Worm (Caenorhabditis elegans) whole organism, L1 larva: ENCODE data around the gene srg-41.
A peak's percentile ranks its signal among the peaks of the same experiment; 100 is the strongest.

Experiments
- C34B4.2 ChIP-seq: sonication (generic microtip); optimal IDR thresholded peaks from 2 replicates; lab custom pipeline; 2017; ENCODE audit warnings: mild to moderate bottlenecking, missing genetic modification characterization, missing compliant biosample characterization
- blmp-1 ChIP-seq: fragments of 150-350 bp; optimal IDR thresholded peaks from 2 replicates; lab custom pipeline; 2014; ENCODE audit warnings: missing biosample characterization, missing genetic modification characterization
- ceh-63 ChIP-seq: fragments of 200-800 bp; sonication (Bioruptor generic); optimal IDR thresholded peaks from 2 replicates; lab custom pipeline; 2018; ENCODE audit warnings: mild to moderate bottlenecking, missing genetic modification characterization, missing compliant biosample characterization
- ceh-82 ChIP-seq, 3 experiments: fragments of 150-350 bp in 1 of 3; sonication (generic microtip) in 2 of 3; optimal IDR thresholded peaks; 2 replicates each; lab custom pipeline; 2014 to 2017; ENCODE audit warnings: missing biosample characterization in 3 of 3, missing genetic modification characterization in 3 of 3
- ceh-88 ChIP-seq: fragments of 200-800 bp; sonication (Bioruptor generic); IDR thresholded peaks from 2 replicates; pipeline ENCODE4 v1.3.6; 2022; ENCODE audit warnings: missing genetic modification characterization, missing compliant biosample characterization
- dsc-1 ChIP-seq: sonication (generic microtip); optimal IDR thresholded peaks from 2 replicates; lab custom pipeline; 2016; ENCODE audit warnings: mild to moderate bottlenecking, missing genetic modification characterization, missing compliant biosample characterization
- efl-1 ChIP-seq, 4 experiments: fragments of 150-350 bp; optimal IDR thresholded peaks in 3 of 4; peaks in 1 of 4; 1 replicate in 1 of 4; 2 replicates in 3 of 4; lab custom pipeline; 2014; ENCODE audit warnings: missing biosample characterization in 2 of 4, missing genetic modification characterization in 2 of 4, missing genetic modification reagents in 2 of 4
- elt-2 ChIP-seq: sonication (generic microtip); optimal IDR thresholded peaks from 2 replicates; lab custom pipeline; 2016; ENCODE audit warnings: missing genetic modification characterization, mild to moderate bottlenecking, inconsistent platforms, missing compliant biosample characterization, missing genetic modification reagents
- elt-3 ChIP-seq, 6 experiments: fragments of 150-350 bp in 1 of 6; sonication (generic microtip); optimal IDR thresholded peaks; 2 replicates each; lab custom pipeline; 2017 to 2018; ENCODE audit warnings: missing biosample characterization in 6 of 6, missing genetic modification characterization in 6 of 6, inconsistent platforms in 1 of 6
- fkh-8 ChIP-seq: sonication (generic microtip); optimal IDR thresholded peaks from 2 replicates; lab custom pipeline; 2016; ENCODE audit warnings: mild to moderate bottlenecking, missing genetic modification characterization, missing compliant biosample characterization
- grh-1 ChIP-seq: fragments of 200-800 bp; sonication (Bioruptor generic); IDR thresholded peaks from 2 replicates; pipeline ENCODE4 v1.3.6; 2022; ENCODE audit warnings: missing genetic modification reagents, missing genetic modification characterization, missing compliant biosample characterization
- hlh-4 ChIP-seq: sonication (generic microtip); optimal IDR thresholded peaks from 2 replicates; lab custom pipeline; 2016; ENCODE audit warnings: mild to moderate bottlenecking, missing genetic modification characterization, missing compliant biosample characterization
- jun-1 ChIP-seq: fragments of 150-350 bp; optimal IDR thresholded peaks from 2 replicates; lab custom pipeline; 2014; ENCODE audit warnings: missing biosample characterization, missing genetic modification reagents, missing genetic modification characterization
- lin-13 ChIP-seq: fragments of 150-350 bp; optimal IDR thresholded peaks from 2 replicates; lab custom pipeline; 2014; ENCODE audit warnings: missing biosample characterization, missing genetic modification reagents, missing genetic modification characterization
- lin-14 ChIP-seq: fragments of 200-800 bp; sonication (Bioruptor generic); optimal IDR thresholded peaks from 2 replicates; lab custom pipeline; 2018; ENCODE audit warnings: mild to moderate bottlenecking, missing genetic modification characterization, moderate library complexity, missing compliant biosample characterization
- lin-35 ChIP-seq, 2 experiments: fragments of 150-350 bp; optimal IDR thresholded peaks; 2 replicates each; lab custom pipeline; 2014; ENCODE audit warnings: missing biosample characterization in 2 of 2, missing genetic modification characterization in 2 of 2, missing genetic modification reagents in 2 of 2
- lin-39 ChIP-seq: fragments of 150-350 bp; optimal IDR thresholded peaks from 2 replicates; lab custom pipeline; 2014; ENCODE audit warnings: missing biosample characterization, missing genetic modification reagents, missing genetic modification characterization
- lsy-2 ChIP-seq, 2 experiments: fragments of 150-350 bp; optimal IDR thresholded peaks; 2 replicates each; lab custom pipeline; 2014; ENCODE audit warnings: missing biosample characterization in 2 of 2, missing genetic modification characterization in 2 of 2
- mdl-1 ChIP-seq, 2 experiments: fragments of 150-350 bp; optimal IDR thresholded peaks; 2 replicates each; lab custom pipeline; 2014 to 2017; ENCODE audit warnings: missing biosample characterization in 2 of 2, missing genetic modification characterization in 2 of 2, inconsistent platforms in 1 of 2
- nhr-12 ChIP-seq: sonication (generic microtip); optimal IDR thresholded peaks from 2 replicates; lab custom pipeline; 2017; ENCODE audit warnings: missing biosample characterization, missing genetic modification characterization
- nhr-19 ChIP-seq: fragments of 200-800 bp; sonication (Bioruptor generic); conservative IDR thresholded peaks from 2 replicates; pipeline ENCODE4 v1.3.6; 2022; ENCODE audit warnings: missing genetic modification characterization, missing compliant biosample characterization
- nhr-20 ChIP-seq: sonication (generic microtip); optimal IDR thresholded peaks from 2 replicates; lab custom pipeline; 2016; ENCODE audit warnings: mild to moderate bottlenecking, missing genetic modification characterization, missing compliant biosample characterization
- nhr-237 ChIP-seq: fragments of 150-350 bp; optimal IDR thresholded peaks from 2 replicates; lab custom pipeline; 2014; ENCODE audit warnings: missing biosample characterization, missing genetic modification characterization
- nhr-28 ChIP-seq: fragments of 150-350 bp; optimal IDR thresholded peaks from 2 replicates; lab custom pipeline; 2014; ENCODE audit warnings: missing biosample characterization, missing genetic modification characterization
- nhr-47 ChIP-seq: sonication (generic microtip); optimal IDR thresholded peaks from 2 replicates; lab custom pipeline; 2016; ENCODE audit warnings: mild to moderate bottlenecking, missing genetic modification characterization, moderate library complexity, missing compliant biosample characterization
- nhr-76 ChIP-seq: sonication (generic microtip); optimal IDR thresholded peaks from 2 replicates; lab custom pipeline; 2017; ENCODE audit warnings: missing biosample characterization, missing genetic modification characterization
- nhr-77 ChIP-seq: fragments of 150-350 bp; optimal IDR thresholded peaks from 2 replicates; lab custom pipeline; 2014; ENCODE audit warnings: missing biosample characterization, missing genetic modification characterization
- nhr-85 ChIP-seq: sonication (generic microtip); peaks from one replicate; lab custom pipeline; 2016; ENCODE audit warnings: missing genetic modification characterization, inconsistent platforms, missing compliant biosample characterization
- nhr-90 ChIP-seq: sonication (generic microtip); optimal IDR thresholded peaks from 2 replicates; lab custom pipeline; 2016; ENCODE audit warnings: mild to moderate bottlenecking, missing genetic modification characterization, missing compliant biosample characterization; ENCODE audit not compliant: poor library complexity
- pag-3 ChIP-seq: sonication (generic microtip); optimal IDR thresholded peaks from 2 replicates; lab custom pipeline; 2017; ENCODE audit warnings: missing genetic modification characterization, mild to moderate bottlenecking, missing compliant biosample characterization, antibody characterized with exemption, borderline replicate concordance; ENCODE audit not compliant: insufficient read depth
- rnt-1 ChIP-seq: sonication (generic microtip); optimal IDR thresholded peaks from 2 replicates; lab custom pipeline; 2016; ENCODE audit warnings: mild to moderate bottlenecking, missing genetic modification characterization, moderate library complexity, missing compliant biosample characterization
- snpc-4 ChIP-seq: fragments of 150-350 bp; optimal IDR thresholded peaks from 2 replicates; lab custom pipeline; 2014; ENCODE audit warnings: missing biosample characterization, missing genetic modification characterization
- snu-23 ChIP-seq: sonication (generic microtip); optimal IDR thresholded peaks from 2 replicates; lab custom pipeline; 2016; ENCODE audit warnings: missing genetic modification characterization, missing compliant biosample characterization
- sptf-1 ChIP-seq: fragments of 150-350 bp; optimal IDR thresholded peaks from 2 replicates; lab custom pipeline; 2014; ENCODE audit warnings: missing biosample characterization, missing genetic modification characterization
- swsn-7 ChIP-seq: sonication (generic microtip); optimal IDR thresholded peaks from 2 replicates; lab custom pipeline; 2016; ENCODE audit warnings: missing genetic modification characterization, missing compliant biosample characterization
- tlp-1 ChIP-seq: fragments of 150-350 bp; optimal IDR thresholded peaks from 2 replicates; lab custom pipeline; 2014; ENCODE audit warnings: missing biosample characterization, missing genetic modification characterization
- xbp-1 ChIP-seq: sonication (generic microtip); optimal IDR thresholded peaks from 2 replicates; lab custom pipeline; 2016; ENCODE audit warnings: missing genetic modification characterization, missing compliant biosample characterization
- zag-1 ChIP-seq: fragments of 150-350 bp; optimal IDR thresholded peaks from 2 replicates; lab custom pipeline; 2014; ENCODE audit warnings: missing biosample characterization, missing genetic modification characterization

The srg-41 gene

ce11 chrV:11196109-11196508 is 34.4 kb upstream of the srg-41 start, which contains the start of gene clc-6:
Gene clc-6, minus strand, starts transcription at chrV:11196209.
- TF ChIP-seq nhr-12 (tag; lab: Kevin White, UChicago) (no peak), dsc-1 (peak; percentile 31), lin-35 (GFP tag; optimal IDR thresholded peaks at IDR 0.05; lab: Kevin White, UChicago) (no peak)

- TF ChIP-seq ceh-82 (tag; optimal IDR thresholded peaks at IDR 0.05; lab: Kevin White, UChicago) (no peak), ceh-88 (GFP tag; lab: Robert Waterston, UW) (no peak), sptf-1 (no peak), mdl-1 (tag; optimal IDR thresholded peaks at IDR 0.05; lab: Kevin White, UChicago) (no peak), nhr-20 (tag; lab: Kevin White, UChicago) (no peak), lin-39 (tag; lab: Kevin White, UChicago) (no peak), zag-1 (tag; lab: Kevin White, UChicago) (no peak), rnt-1 (tag; lab: Kevin White, UChicago) (no peak)
Observed at ce11 chrV:11190983-11191382, 29.3 kb upstream of the srg-41 start, which contains the start of gene lgc-49. Gene lgc-49, plus strand, starts transcription at chrV:11191283.

ce11 chrV:11182925-11183324 is 21.2 kb upstream of the srg-41 start, which contains the start of gene cnc-10:
Gene cnc-10, plus strand, starts transcription at chrV:11183225.
- TF ChIP-seq blmp-1 (tag; lab: Kevin White, UChicago) (peak; percentile 42), elt-3 (tag; optimal IDR thresholded peaks at IDR 0.05; lab: Kevin White, UChicago) (peak in 1 of 6 experiments; percentile 18), lin-14 (peak; percentile 11), hlh-4 (tag; lab: Kevin White, UChicago) (no peak), ceh-63 (GFP tag; lab: Kevin White, UChicago) (no peak), jun-1 (no peak), nhr-237 (tag; lab: Kevin White, UChicago) (no peak), snu-23 (GFP tag; lab: Kevin White, UChicago) (peak; percentile 16)

- TF ChIP-seq nhr-20 (tag; lab: Kevin White, UChicago) (peak; percentile 24), efl-1 (optimal IDR thresholded peaks at IDR 0.05; lab: Kevin White, UChicago) (no peak), efl-1 (GFP tag; optimal IDR thresholded peaks at IDR 0.05 in 1 of 2; lab: Kevin White, UChicago) (peak in 1 of 2 experiments; percentile 8), lin-13 (no peak), C34B4.2 (no peak), nhr-85 (tag; lab: Kevin White, UChicago) (peak; percentile 89), nhr-76 (tag; lab: Kevin White, UChicago) (no peak), pag-3 (tag; lab: Kevin White, UChicago) (no peak), nhr-28 (no peak), elt-3 (tag; optimal IDR thresholded peaks at IDR 0.05; lab: Kevin White, UChicago) (peak in 1 of 6 experiments; percentile 3), tlp-1 (no peak), lin-14 (peak; percentile 51)
Observed at ce11 chrV:11180951-11181350, 19.3 kb upstream of the srg-41 start.

- peak; percentile 20 for TF ChIP-seq fkh-8
- TF ChIP-seq nhr-76 (tag; lab: Kevin White, UChicago): no peak
Observed at ce11 chrV:11177577-11177976, 15.9 kb upstream of the srg-41 start, which contains the start of gene gpa-1. Gene gpa-1, minus strand, starts transcription at chrV:11177677.

ce11 chrV:11176693-11177304 is 15.1 kb upstream of the srg-41 start:
- TF ChIP-seq lin-13: peak; percentile 32
- peak; percentile 46 for TF ChIP-seq grh-1 (GFP tag; lab: Robert Waterston, UW)
- TF ChIP-seq nhr-47: peak; percentile 76
- peak; percentile 97 for TF ChIP-seq snpc-4 (tag; lab: Kevin White, UChicago)
- 0 out of 2 replicates have a peak, but pooled peaks have one; percentile 2 for TF ChIP-seq ceh-88 (GFP tag; lab: Robert Waterston, UW)
- TF ChIP-seq lsy-2 (tag; optimal IDR thresholded peaks at IDR 0.05; lab: Kevin White, UChicago): peak in 1 of 2 experiments; percentile 11
- TF ChIP-seq nhr-77 (tag; lab: Kevin White, UChicago): peak; percentile 13
- TF ChIP-seq elt-2 (tag; lab: Kevin White, UChicago): peak; percentile 93
- TF ChIP-seq nhr-19 (GFP tag; lab: Robert Waterston, UW): peak; percentile 88
- peak; percentile 10 for TF ChIP-seq xbp-1 (tag; lab: Kevin White, UChicago)
- peak; percentile 86 for TF ChIP-seq nhr-85 (tag; lab: Kevin White, UChicago)
- peak; percentile 64 for TF ChIP-seq lin-14
- peak in 1 of 2 experiments; percentile 17 for TF ChIP-seq efl-1 (optimal IDR thresholded peaks at IDR 0.05; lab: Kevin White, UChicago)
- TF ChIP-seq efl-1 (GFP tag; optimal IDR thresholded peaks at IDR 0.05 in 1 of 2; lab: Kevin White, UChicago): peak in 1 of 2 experiments; percentile 85
- peak in 1 of 2 experiments; percentile 29 for TF ChIP-seq lin-35 (GFP tag; optimal IDR thresholded peaks at IDR 0.05; lab: Kevin White, UChicago)
- TF ChIP-seq lin-39 (tag; lab: Kevin White, UChicago): peak; percentile 17
- TF ChIP-seq elt-3 (tag; optimal IDR thresholded peaks at IDR 0.05; lab: Kevin White, UChicago): peak in 4 of 6 experiments; percentile 16 to 55 (median 40)
- peak; percentile 82 for TF ChIP-seq nhr-90 (tag; lab: Kevin White, UChicago)
- peak; percentile 82 for TF ChIP-seq rnt-1 (tag; lab: Kevin White, UChicago)
- peak; percentile 65 for TF ChIP-seq swsn-7
- TF ChIP-seq mdl-1 (tag; optimal IDR thresholded peaks at IDR 0.05; lab: Kevin White, UChicago): peak in 1 of 2 experiments; percentile 16
- peak; percentile 60 for TF ChIP-seq snu-23 (GFP tag; lab: Kevin White, UChicago)
- TF ChIP-seq nhr-20 (tag; lab: Kevin White, UChicago): peak; percentile 74
